Worm (Caenorhabditis elegans): ENCODE measurements around the gene ptr-22.

DNA sequence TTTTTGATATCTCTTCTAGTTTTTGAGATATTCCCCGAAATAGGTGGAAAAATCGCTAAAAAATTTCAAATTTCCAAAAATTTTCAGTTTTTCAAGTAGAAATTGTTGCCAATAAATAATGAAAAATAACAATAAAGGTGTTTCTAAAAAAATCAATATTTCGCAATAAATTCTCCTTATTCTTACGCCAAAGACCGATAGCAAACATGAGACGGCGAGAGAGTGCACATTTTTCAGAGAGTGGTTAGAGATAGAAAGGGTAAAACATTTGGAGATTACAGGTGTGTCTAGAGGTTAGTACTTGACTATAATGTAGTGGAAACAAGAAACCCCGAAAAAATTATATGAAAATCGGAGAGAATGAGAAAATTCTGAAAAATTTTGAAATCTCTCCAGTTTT is 29.6 kb downstream of the ptr-22 start:
- TF ChIP-seq unc-86 (tag; optimal IDR thresholded peaks at IDR 0.05) (no peak), C08G9.2 (tag; optimal IDR thresholded peaks at IDR 0.05) (no peak), nfya-1 (tag; optimal IDR thresholded peaks at IDR 0.05) (no peak), hlh-15 (tag; optimal IDR thresholded peaks at IDR 0.05) (no peak), unc-55 (GFP tag; optimal IDR thresholded peaks at IDR 0.05) (no peak), ceh-30 (tag; optimal IDR thresholded peaks at IDR 0.05) (no peak), elt-2 (tag; optimal IDR thresholded peaks at IDR 0.05) (no peak), fkh-10 (GFP tag; optimal IDR thresholded peaks at IDR 0.05) (no peak), zip-5 (tag; optimal IDR thresholded peaks at IDR 0.05) (no peak), ahr-1 (tag; optimal IDR thresholded peaks at IDR 0.05) (no peak), pqm-1 (tag; optimal IDR thresholded peaks at IDR 0.05) (no peak)

Measured in whole organism, late embryonic.